Fruit fly (Drosophila melanogaster) S2 (cell line): ENCODE measurements around the gene CG15042.

Experiments
- CG8478 ChIP-seq: fragments of >200 bp; optimal IDR thresholded peaks from 2 replicates; lab custom pipeline; 2018
- CTCF ChIP-seq, 2 experiments: fragments of >200 bp; optimal IDR thresholded peaks; 2 replicates each; lab custom pipeline; 2018

CG15042 gene

DNA sequence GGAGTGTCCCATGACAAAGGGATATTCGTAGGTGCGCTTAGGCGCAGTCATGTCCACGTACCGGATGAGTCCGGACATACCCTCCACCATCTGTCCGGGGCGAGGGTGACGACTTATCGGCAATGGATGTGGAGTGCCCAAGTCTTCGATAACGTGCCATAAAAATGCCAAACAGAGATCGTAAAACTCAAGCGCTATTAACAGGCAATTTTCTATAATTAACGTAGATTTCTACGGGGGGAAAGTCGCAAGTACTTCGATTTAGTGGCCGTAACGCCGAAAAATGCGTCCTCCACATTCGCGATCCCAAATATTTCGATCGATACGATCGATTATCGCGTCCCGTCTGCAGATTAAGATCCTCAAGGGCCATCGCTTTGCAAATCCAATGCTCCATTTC lies 18.6 kb downstream of the CG15042 start:
- TF ChIP-seq CG8478 (lab: Kevin White, UChicago) (no peak), CTCF (optimal IDR thresholded peaks at IDR 0.05; lab: Kevin White, UChicago) (no peak)

DNA sequence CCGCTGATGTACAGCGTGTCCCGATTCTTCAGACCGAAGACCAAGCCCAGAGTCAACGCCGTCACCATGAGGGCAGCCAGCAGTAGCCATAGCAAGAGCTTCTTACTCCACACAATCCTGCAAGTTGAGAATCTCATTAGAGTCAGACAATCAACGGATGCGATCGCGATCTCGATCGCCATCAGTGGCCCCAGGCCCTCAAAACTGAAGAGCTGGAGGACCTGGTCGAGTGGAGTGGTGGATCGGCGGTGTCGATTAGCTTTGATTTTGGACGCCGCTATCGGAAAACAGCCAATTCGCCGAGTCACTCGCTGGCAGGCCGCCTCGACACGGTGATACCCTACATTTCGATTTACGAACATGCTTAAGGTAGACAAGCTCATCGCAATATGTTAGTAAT lies 19.5 kb downstream of the CG15042 start:
- TF ChIP-seq CG8478 (lab: Kevin White, UChicago), result no peak
- no peak for TF ChIP-seq CTCF (optimal IDR thresholded peaks at IDR 0.05; lab: Kevin White, UChicago)

DNA sequence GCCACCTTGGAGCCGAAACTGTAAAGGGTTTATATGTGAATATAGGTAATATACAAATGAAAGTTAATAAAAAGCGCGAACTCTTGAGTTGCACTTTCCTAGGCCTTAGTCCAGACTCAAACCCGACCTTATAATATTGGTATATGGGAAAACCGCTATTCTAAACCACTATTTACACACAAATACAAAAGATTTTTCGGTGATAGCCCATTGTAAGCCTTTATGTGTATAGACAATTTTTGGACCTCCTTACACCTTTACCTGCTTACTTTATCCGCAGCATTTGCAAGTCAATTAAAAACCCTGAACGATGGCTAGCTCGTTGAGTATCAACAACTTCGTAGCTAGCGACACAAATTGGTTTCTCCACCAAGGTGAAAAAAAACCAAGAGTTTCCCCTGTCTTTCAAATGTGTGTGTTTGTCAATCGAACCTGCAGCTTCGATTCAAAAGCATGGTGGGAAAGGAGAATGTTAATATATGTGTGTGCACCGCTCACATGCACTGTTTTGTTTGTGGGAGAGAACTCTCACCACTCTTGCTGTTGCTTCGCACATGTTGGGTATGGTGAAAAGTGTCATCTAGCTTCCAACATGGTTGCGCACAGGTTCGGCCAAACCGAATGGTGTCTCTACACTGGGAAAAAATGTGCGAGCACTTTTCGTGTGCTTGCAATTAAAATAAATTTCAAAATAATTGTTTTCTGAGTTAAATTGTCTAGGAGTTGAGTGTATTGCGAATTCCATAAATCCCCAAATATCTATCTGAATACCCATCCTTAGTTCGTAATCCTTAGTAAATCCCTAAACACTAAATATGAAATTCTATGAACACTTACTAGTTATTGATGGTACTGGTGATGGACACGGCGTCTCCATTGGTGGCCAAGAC lies 21.2 kb downstream of the CG15042 start:
- no peak for TF ChIP-seq CTCF (optimal IDR thresholded peaks at IDR 0.05; lab: Kevin White, UChicago)
- no peak for TF ChIP-seq CG8478 (lab: Kevin White, UChicago)

DNA sequence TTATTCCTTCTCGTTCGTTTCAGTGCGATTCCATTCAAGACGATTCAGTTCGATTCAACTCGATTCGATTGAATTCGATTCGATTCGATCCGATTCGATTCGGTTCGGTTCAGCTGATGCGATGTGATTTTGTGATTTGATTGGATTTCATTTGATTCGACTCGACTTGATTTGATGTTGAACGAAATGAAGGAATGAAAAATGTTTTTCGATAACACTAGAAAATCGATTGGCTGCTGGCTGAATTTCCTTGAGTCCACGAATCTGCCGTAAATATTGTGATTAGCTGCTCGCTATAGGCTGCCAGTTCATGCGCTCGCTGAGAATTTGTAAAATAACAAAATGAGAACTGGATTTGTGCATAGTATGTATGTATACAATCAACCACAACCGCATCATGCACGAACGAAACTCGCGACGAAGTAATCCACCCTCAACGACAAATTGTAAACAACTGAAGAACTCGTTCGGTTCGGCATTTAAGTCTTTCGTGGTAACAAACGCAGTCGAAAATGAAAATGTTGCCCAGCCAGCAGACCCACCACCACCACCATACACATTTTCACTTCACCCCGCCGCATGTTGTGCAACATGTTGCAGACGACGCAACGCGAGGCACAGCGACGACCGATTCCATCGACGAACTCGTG lies 23.0 kb downstream of the CG15042 start, which contains the start of gene Wnt5:
Wnt5 (minus strand) TSS at position 458 of the 650 bp plus-strand sequence.
- TF ChIP-seq CG8478 (lab: Kevin White, UChicago), result no peak

DNA sequence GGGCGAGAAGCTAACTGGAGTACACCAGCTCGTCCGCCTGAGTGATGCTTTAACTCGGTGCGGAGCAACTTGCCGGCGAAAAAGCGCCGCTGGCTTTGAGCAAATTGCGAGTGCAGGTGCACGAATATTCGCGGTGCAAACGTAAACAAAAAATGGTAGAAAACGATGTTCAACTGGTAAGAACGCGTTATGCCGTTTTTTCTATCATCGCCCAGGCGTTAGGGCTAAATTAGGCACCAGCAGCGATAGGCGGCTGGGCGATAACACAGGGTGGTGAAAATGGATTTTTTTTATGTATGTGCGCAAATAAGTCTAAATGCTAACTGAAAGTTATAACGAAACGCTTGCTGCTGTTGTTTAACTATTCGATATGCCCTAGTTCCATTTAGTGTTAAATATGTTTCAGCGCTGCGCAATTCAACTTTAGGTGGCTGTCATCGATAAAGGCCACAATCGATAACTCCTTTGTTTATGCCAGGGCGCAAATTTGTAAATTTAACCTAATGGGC lies 28.3 kb downstream of the CG15042 start, which contains the start of the genes Pgant7 and Xrcc2:
Pgant7 (minus strand) TSS at position 308 of the 509 bp plus-strand sequence.
Xrcc2 (plus strand) TSS at position 449 of the 509 bp plus-strand sequence.
- TF ChIP-seq CG8478 (lab: Kevin White, UChicago) (no peak), CTCF (optimal IDR thresholded peaks at IDR 0.05; lab: Kevin White, UChicago) (no peak)

- TF ChIP-seq CTCF (optimal IDR thresholded peaks at IDR 0.05; lab: Kevin White, UChicago) (no peak), CG8478 (lab: Kevin White, UChicago) (no peak)
Observed at dm6 chrX:18494165-18494740, 33.8 kb downstream of the CG15042 start, which contains the start of gene CG15043. TSS of gene CG15043 (minus strand) at chrX:18494168.

DNA sequence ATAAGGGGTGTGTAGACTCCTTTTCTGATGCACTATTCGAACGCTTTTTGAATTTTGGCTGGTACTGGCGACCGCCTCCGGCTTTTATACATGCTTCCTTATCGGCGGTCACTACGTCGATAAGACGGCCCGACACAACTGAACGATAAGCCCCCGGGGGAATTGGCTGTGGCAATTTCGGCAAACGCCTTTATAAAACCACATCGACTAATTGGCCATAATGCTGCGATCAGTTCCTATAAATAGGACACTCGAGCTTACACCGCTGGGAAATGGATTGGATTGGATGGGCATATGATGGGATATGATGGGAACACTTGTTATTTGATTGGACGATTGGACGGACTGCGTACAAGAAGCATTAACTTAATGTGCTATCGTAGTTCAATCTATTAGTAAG lies 36.1 kb downstream of the CG15042 start, which contains the start of gene CG15044:
CG15044 (minus strand) TSS at position 66 of the 400 bp plus-strand sequence.
- no peak for TF ChIP-seq CTCF (optimal IDR thresholded peaks at IDR 0.05; lab: Kevin White, UChicago)
- no peak for TF ChIP-seq CG8478 (lab: Kevin White, UChicago)

dm6 chrX:18489509-18489908 lies 38.6 kb downstream of the CG15042 start, which contains the start of gene CG15046:
TSS of gene CG15046 (minus strand) at chrX:18489620.
- no peak for TF ChIP-seq CG8478 (lab: Kevin White, UChicago)
- TF ChIP-seq CTCF (optimal IDR thresholded peaks at IDR 0.05; lab: Kevin White, UChicago), result no peak

dm6 chrX:18486356-18487059 lies 41.6 kb downstream of the CG15042 start, which contains the start of gene psh:
TSS of gene psh (minus strand) at chrX:18486921.
- no peak for TF ChIP-seq CTCF (optimal IDR thresholded peaks at IDR 0.05; lab: Kevin White, UChicago)
- TF ChIP-seq CG8478 (lab: Kevin White, UChicago), result no peak

DNA sequence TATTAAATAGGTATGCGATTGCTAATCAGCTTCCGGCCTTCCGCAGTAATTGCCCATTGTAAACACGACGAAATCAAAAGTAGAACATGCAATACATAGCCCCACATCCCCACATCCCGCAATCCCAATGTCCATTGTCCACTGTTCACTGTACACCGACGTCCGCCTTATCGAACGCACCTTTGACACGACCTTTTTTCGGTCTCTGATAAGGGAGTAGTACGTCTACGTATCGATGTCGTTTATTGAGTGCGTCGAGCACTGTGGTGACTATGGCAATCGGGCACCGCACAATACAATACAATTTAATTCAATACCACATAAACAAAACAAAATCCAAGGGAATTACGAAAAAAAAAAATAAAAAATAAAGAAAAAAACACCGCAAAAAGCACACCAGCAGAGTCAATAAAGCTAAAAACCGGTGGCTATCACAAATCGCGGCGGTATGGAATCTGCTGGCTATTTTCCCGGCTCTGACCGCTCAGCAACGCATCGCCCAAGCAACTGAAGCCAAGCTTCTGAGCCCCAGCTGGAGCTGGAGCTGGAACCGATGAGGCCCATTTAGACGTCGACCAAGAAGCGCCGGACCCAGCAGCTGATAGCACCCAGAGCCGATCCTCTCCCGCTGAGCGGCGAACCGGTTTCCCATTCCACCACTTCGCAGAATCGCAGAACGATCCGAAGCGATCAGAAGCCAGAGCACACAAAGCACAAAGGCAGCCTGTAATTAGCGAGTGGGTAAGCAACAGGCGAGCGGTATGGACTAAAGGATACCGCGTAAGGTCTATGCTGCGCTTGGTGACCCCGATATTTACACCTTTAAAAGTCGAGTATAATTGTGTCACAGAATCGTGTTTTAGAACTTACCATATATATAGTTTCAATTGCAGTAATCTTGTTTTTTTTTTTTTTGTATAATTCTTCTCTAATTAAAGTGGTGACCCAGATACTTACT lies 44.5 kb downstream of the CG15042 start, which contains the start of gene Hayan:
Hayan (minus strand) TSS at position 512 of the 958 bp plus-strand sequence.
- TF ChIP-seq CTCF (optimal IDR thresholded peaks at IDR 0.05; lab: Kevin White, UChicago) (no peak), CG8478 (lab: Kevin White, UChicago) (no peak)

DNA sequence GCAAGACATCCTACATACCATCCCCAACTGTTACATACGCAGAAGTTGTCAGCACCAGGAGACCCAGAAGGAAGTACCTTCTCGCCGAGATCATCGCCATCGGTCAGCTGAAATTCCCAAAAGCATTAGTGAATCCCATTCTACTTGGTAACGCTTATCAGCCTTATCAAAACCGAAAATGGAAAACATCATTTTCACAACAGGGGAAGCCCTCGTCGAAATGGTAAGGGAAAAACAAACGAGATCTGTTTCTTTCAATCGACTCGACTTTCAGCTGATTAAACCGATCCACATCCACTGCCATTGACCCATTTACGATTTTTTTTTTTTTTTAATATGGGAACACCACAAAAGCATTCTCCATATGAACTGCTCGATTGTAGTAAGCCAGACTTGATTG lies 45.5 kb downstream of the CG15042 start:
- TF ChIP-seq CTCF (optimal IDR thresholded peaks at IDR 0.05; lab: Kevin White, UChicago) (no peak), CG8478 (lab: Kevin White, UChicago) (no peak)

dm6 chrX:18479307-18480134 lies 48.5 kb downstream of the CG15042 start, which contains the start of gene CG32547:
TSS of gene CG32547 (minus strand) at chrX:18479487.
- TF ChIP-seq CG8478 (lab: Kevin White, UChicago) (no peak), CTCF (optimal IDR thresholded peaks at IDR 0.05; lab: Kevin White, UChicago) (no peak)
